Fruit fly (Drosophila melanogaster): ENCODE results near the gene PMP34.
A peak's percentile ranks its signal among the peaks of the same experiment; 100 is the strongest.

PMP34 gene

DNA sequence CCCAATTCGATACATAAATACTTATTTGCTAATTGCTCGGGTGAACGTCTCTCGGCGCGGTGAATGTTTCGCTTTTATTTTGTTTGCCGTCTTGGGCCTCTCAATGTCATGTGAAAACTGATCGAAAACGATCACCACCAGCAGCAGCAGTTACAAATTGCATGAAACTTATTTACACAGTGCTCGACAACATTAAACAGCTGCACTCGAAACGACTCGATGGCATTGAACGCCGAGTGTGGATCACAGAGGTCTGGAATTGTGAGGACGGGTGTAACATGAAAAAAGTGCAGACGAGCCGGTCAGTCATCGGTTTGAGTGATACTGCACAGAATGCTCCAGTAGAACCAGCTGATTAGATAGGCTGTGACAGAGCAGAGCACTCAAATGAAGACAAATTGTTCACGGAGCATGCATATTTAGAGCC is 39.2 kb downstream of the PMP34 start:
- TF ChIP-seq HLH106 (tag; optimal IDR thresholded peaks at IDR 0.05), result peak; percentile 12
- peak; percentile 56 for TF ChIP-seq tai (GFP tag; optimal IDR thresholded peaks at IDR 0.05)
- TF ChIP-seq dmrt93B (GFP tag; optimal IDR thresholded peaks at IDR 0.05), result peak; percentile 16
- no peak for TF ChIP-seq Vsx2 (GFP tag; optimal IDR thresholded peaks at IDR 0.05; ENCODE audit: partially characterized antibody)
- no peak for TF ChIP-seq N (GFP tag; optimal IDR thresholded peaks at IDR 0.05)
- no peak for TF ChIP-seq Abd-B (GFP tag; optimal IDR thresholded peaks at IDR 0.05)
- TF ChIP-seq CrebA (GFP tag; optimal IDR thresholded peaks at IDR 0.05; ENCODE audit: borderline replicate concordance), result no peak
- no peak for TF ChIP-seq Hr78 (GFP tag; optimal IDR thresholded peaks at IDR 0.05)
- TF ChIP-seq sv (GFP tag; optimal IDR thresholded peaks at IDR 0.05), result no peak
- peak; percentile 41 for TF ChIP-seq psq (GFP tag; optimal IDR thresholded peaks at IDR 0.05)
- peak; percentile 67 for TF ChIP-seq rgr (GFP tag; optimal IDR thresholded peaks at IDR 0.05)
- peak; percentile 56 for TF ChIP-seq br (GFP tag; optimal IDR thresholded peaks at IDR 0.05)
- TF ChIP-seq Hnf4 (GFP tag; optimal IDR thresholded peaks at IDR 0.05), result peak; percentile 60
- TF ChIP-seq Rel (GFP tag; optimal IDR thresholded peaks at IDR 0.05), result no peak
- TF ChIP-seq Rel (tag; optimal IDR thresholded peaks at IDR 0.05), result peak; percentile 84
- TF ChIP-seq fru (GFP tag; optimal IDR thresholded peaks at IDR 0.05), result peak; percentile 46
- TF ChIP-seq sage (GFP tag; optimal IDR thresholded peaks at IDR 0.05), result no peak
- no peak for TF ChIP-seq jim (GFP tag; optimal IDR thresholded peaks at IDR 0.05)
- TF ChIP-seq usp (GFP tag; optimal IDR thresholded peaks at IDR 0.05), result no peak
- peak; percentile 25 for TF ChIP-seq Jra (GFP tag; optimal IDR thresholded peaks at IDR 0.05)
- TF ChIP-seq pan (optimal IDR thresholded peaks at IDR 0.05), result no peak
- peak; percentile 34 for TF ChIP-seq Sp1 (GFP tag; optimal IDR thresholded peaks at IDR 0.05)
- no peak for TF ChIP-seq dl (GFP tag; optimal IDR thresholded peaks at IDR 0.05; ENCODE audit: insufficient read depth in 1 of 2, partially characterized antibody in 2 of 2)
- TF ChIP-seq CG32264 (GFP tag; optimal IDR thresholded peaks at IDR 0.05), result peak; percentile 20
- no peak for TF ChIP-seq woc (GFP tag; optimal IDR thresholded peaks at IDR 0.05)
- peak; percentile 75 for TF ChIP-seq h (GFP tag; optimal IDR thresholded peaks at IDR 0.05)
- no peak for TF ChIP-seq Dfd (GFP tag; optimal IDR thresholded peaks at IDR 0.05)
- TF ChIP-seq CG9705 (GFP tag; optimal IDR thresholded peaks at IDR 0.05), result no peak
- TF ChIP-seq Dif (GFP tag; optimal IDR thresholded peaks at IDR 0.05; ENCODE audit: partially characterized antibody), result no peak
- no peak for TF ChIP-seq lola (GFP tag; optimal IDR thresholded peaks at IDR 0.05)
- TF ChIP-seq foxo (GFP tag; optimal IDR thresholded peaks at IDR 0.05), result peak in 1 of 2 experiments; percentile 47
- TF ChIP-seq brk (GFP tag; optimal IDR thresholded peaks at IDR 0.05), result no peak
- no peak for TF ChIP-seq GATAd (GFP tag; optimal IDR thresholded peaks at IDR 0.05)
- TF ChIP-seq OdsH (GFP tag; optimal IDR thresholded peaks at IDR 0.05), result peak; percentile 49
- TF ChIP-seq Mio (GFP tag; optimal IDR thresholded peaks at IDR 0.05), result no peak
- TF ChIP-seq Myc (optimal IDR thresholded peaks at IDR 0.05), result no peak
- no peak for TF ChIP-seq dsf (GFP tag; optimal IDR thresholded peaks at IDR 0.05; ENCODE audit: borderline replicate concordance)
- TF ChIP-seq Hr83 (GFP tag; optimal IDR thresholded peaks at IDR 0.05; ENCODE audit: poor library complexity, severe bottlenecking), result peak; percentile 83
- TF ChIP-seq ey (GFP tag; optimal IDR thresholded peaks at IDR 0.05), result no peak

DNA sequence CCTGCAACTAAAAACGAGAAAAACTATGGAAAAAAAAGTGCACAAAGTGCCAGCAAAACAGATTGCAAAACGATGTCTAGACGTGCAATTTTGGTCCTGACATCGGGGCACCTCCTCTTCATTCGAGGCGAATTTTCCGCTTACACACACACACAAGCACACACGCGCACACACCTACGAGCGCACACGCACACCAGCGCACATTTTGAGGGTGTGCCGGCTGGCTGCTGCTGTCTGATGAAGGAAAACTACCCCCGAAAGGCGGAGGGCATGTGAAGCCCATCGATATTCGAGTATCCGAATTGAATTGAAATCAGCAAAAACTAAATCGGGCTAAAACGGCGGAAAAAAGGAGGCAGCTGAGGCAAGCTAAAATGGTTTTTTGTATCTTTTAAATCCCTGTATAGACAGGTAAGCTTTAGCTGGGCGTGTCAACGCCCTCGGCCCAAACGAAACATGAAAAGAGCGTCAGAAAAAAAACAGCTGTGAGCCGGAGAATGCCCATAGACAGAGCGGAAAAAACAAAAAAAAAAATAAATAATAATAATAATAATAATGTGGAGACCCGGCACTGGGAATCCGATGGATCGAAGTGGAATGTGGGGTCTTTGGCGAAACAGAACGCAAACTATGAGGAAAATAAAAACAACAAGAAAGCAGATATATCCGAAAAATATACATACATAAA is 41.3 kb downstream of the PMP34 start:
- TF ChIP-seq Dfd (GFP tag; optimal IDR thresholded peaks at IDR 0.05) (peak; percentile 6), dl (GFP tag; optimal IDR thresholded peaks at IDR 0.05; ENCODE audit: insufficient read depth in 1 of 2, partially characterized antibody in 2 of 2) (no peak)

DNA sequence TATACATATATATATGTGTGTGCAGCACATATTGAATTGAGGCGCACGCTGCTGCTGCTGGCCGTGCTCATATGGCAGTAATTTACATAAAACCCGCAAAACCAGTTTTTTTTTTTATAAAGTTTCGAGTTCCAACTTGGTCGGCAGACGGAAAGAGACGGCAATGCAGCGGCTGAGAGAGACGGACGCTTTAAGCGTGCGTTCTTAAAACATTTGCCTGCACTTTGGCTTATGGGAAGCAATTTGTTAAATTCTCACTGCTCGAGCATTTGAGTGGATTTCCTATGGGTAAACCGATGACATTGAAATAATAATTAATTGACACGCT is 41.8 kb downstream of the PMP34 start:
- TF ChIP-seq Vsx2 (GFP tag; optimal IDR thresholded peaks at IDR 0.05; ENCODE audit: partially characterized antibody) (peak; percentile 53), ey (GFP tag; optimal IDR thresholded peaks at IDR 0.05) (no peak), foxo (GFP tag; optimal IDR thresholded peaks at IDR 0.05) (no peak), Dif (GFP tag; optimal IDR thresholded peaks at IDR 0.05; ENCODE audit: partially characterized antibody) (peak; percentile 35), CrebA (GFP tag; optimal IDR thresholded peaks at IDR 0.05; ENCODE audit: borderline replicate concordance) (peak; percentile 50), h (GFP tag; optimal IDR thresholded peaks at IDR 0.05) (peak; percentile 45), brk (GFP tag; optimal IDR thresholded peaks at IDR 0.05) (peak; percentile 3), sage (GFP tag; optimal IDR thresholded peaks at IDR 0.05) (peak; percentile 7), dl (GFP tag; optimal IDR thresholded peaks at IDR 0.05; ENCODE audit: insufficient read depth in 1 of 2, partially characterized antibody in 2 of 2) (no peak), N (GFP tag; optimal IDR thresholded peaks at IDR 0.05) (no peak), psq (GFP tag; optimal IDR thresholded peaks at IDR 0.05) (no peak)

Measured in whole organism, wandering third instar larva.